Fruit fly (Drosophila melanogaster) whole organism, prepupa: ENCODE data around the gene CG13692.

Experiments
- CG10669 ChIP-seq: fragments of 200-800 bp; sonication (Bioruptor generic); optimal IDR thresholded peaks from 3 replicates; lab custom pipeline; 2018; ENCODE audit warnings: missing biosample characterization, mild to moderate bottlenecking, missing genetic modification characterization, moderate library complexity
- CG11294 ChIP-seq: fragments of 200-800 bp; sonication (Bioruptor generic); IDR thresholded peaks from 2 replicates; pipeline ENCODE4 v1.3.6; 2022; ENCODE audit warnings: missing biosample characterization, missing genetic modification characterization
- CG11762 ChIP-seq: fragments of 200-800 bp; sonication (Bioruptor generic); optimal IDR thresholded peaks from 3 replicates; lab custom pipeline; 2016; ENCODE audit warnings: missing biosample characterization, missing genetic modification characterization; ENCODE audit not compliant: insufficient read depth
- CG11902 ChIP-seq: fragments of 200-800 bp; sonication (Bioruptor generic); optimal IDR thresholded peaks from 3 replicates; lab custom pipeline; 2016; ENCODE audit warnings: missing biosample characterization, missing genetic modification characterization
- CG15336 ChIP-seq: fragments of 200-800 bp; sonication (Bioruptor generic); IDR thresholded peaks from 2 replicates; pipeline ENCODE4 v1.3.6; 2022; ENCODE audit warnings: missing biosample characterization, missing genetic modification characterization
- CG1621 ChIP-seq: fragments of 200-800 bp; sonication (Bioruptor generic); optimal IDR thresholded peaks from 3 replicates; lab custom pipeline; 2018; ENCODE audit warnings: missing biosample characterization, mild to moderate bottlenecking, missing genetic modification characterization
- CG16779 ChIP-seq: fragments of 200-800 bp; sonication (Bioruptor generic); optimal IDR thresholded peaks from 3 replicates; lab custom pipeline; 2017; ENCODE audit warnings: missing biosample characterization, mild to moderate bottlenecking, missing genetic modification characterization
- CG34406 ChIP-seq: fragments of 200-800 bp; sonication (Bioruptor generic); optimal IDR thresholded peaks from 3 replicates; lab custom pipeline; 2016; ENCODE audit warnings: missing biosample characterization, missing genetic modification characterization
- CG3919 ChIP-seq: fragments of 200-800 bp; sonication (Bioruptor generic); optimal IDR thresholded peaks from 3 replicates; lab custom pipeline; 2016; ENCODE audit warnings: missing biosample characterization, missing genetic modification characterization
- CG4318 ChIP-seq: fragments of 200-800 bp; sonication (Bioruptor generic); optimal IDR thresholded peaks from 3 replicates; lab custom pipeline; 2017; ENCODE audit warnings: missing biosample characterization, mild to moderate bottlenecking, missing genetic modification characterization
- CG6276 ChIP-seq: fragments of 200-800 bp; sonication (Bioruptor generic); optimal IDR thresholded peaks from 2 replicates; lab custom pipeline; 2017; ENCODE audit warnings: missing biosample characterization, mild to moderate bottlenecking, missing genetic modification characterization
- CG6808 ChIP-seq: fragments of 200-800 bp; sonication (Bioruptor generic); optimal IDR thresholded peaks from 3 replicates; lab custom pipeline; 2017; ENCODE audit warnings: missing biosample characterization, missing genetic modification characterization, mild to moderate bottlenecking, moderate library complexity, missing genetic modification reagents
- CG6854 ChIP-seq: fragments of 200-800 bp; sonication (Bioruptor generic); optimal IDR thresholded peaks from 2 replicates; lab custom pipeline; 2017; ENCODE audit warnings: missing biosample characterization, mild to moderate bottlenecking, missing genetic modification characterization
- CG8632 ChIP-seq: fragments of 200-800 bp; sonication (Bioruptor generic); optimal IDR thresholded peaks from 3 replicates; lab custom pipeline; 2016; ENCODE audit warnings: missing biosample characterization, missing genetic modification characterization
- CG9139 ChIP-seq: fragments of 200-800 bp; sonication (Bioruptor generic); optimal IDR thresholded peaks from 3 replicates; lab custom pipeline; 2017; ENCODE audit warnings: missing biosample characterization, mild to moderate bottlenecking, missing genetic modification characterization
- Eip75B ChIP-seq: fragments of 200-800 bp; sonication (Bioruptor generic); optimal IDR thresholded peaks from 3 replicates; lab custom pipeline; 2016; ENCODE audit warnings: missing biosample characterization, missing genetic modification characterization
- Ets21C ChIP-seq: fragments of 200-800 bp; sonication (Bioruptor generic); optimal IDR thresholded peaks from 3 replicates; lab custom pipeline; 2016; ENCODE audit warnings: missing biosample characterization, missing genetic modification characterization
- Ets96B ChIP-seq: fragments of 200-800 bp; optimal IDR thresholded peaks from 2 replicates; lab custom pipeline; 2019; ENCODE audit warnings: missing biosample characterization, mild to moderate bottlenecking, missing genetic modification characterization, moderate library complexity
- Hr38 ChIP-seq: sonication (Bioruptor generic); optimal IDR thresholded peaks from 2 replicates; lab custom pipeline; 2016; ENCODE audit warnings: missing biosample characterization, missing genetic modification characterization
- Lpt ChIP-seq: fragments of 200-800 bp; sonication (Bioruptor generic); optimal IDR thresholded peaks from 3 replicates; lab custom pipeline; 2016; ENCODE audit warnings: missing biosample characterization, missing genetic modification characterization
- Met ChIP-seq: fragments of 200-800 bp; sonication (Bioruptor generic); optimal IDR thresholded peaks from 3 replicates; lab custom pipeline; 2016; ENCODE audit warnings: missing biosample characterization, missing genetic modification characterization
- Smox ChIP-seq: fragments of 200-800 bp; sonication (Bioruptor generic); optimal IDR thresholded peaks from 3 replicates; lab custom pipeline; 2016; ENCODE audit warnings: missing biosample characterization, missing genetic modification characterization
- Sox102F ChIP-seq: fragments of 200-800 bp; sonication (Bioruptor generic); optimal IDR thresholded peaks from 2 replicates; lab custom pipeline; 2016; ENCODE audit warnings: missing biosample characterization, mild to moderate bottlenecking, missing genetic modification characterization
- achi ChIP-seq: fragments of 200-800 bp; sonication (Bioruptor generic); optimal IDR thresholded peaks from 3 replicates; lab custom pipeline; 2016; ENCODE audit warnings: missing biosample characterization, missing genetic modification characterization
- dac ChIP-seq: fragments of 200-800 bp; sonication (Bioruptor generic); optimal IDR thresholded peaks from 2 replicates; lab custom pipeline; 2017; ENCODE audit warnings: missing biosample characterization, mild to moderate bottlenecking, missing genetic modification characterization
- eg ChIP-seq: fragments of 200-800 bp; sonication (Bioruptor generic); IDR thresholded peaks from 3 replicates; pipeline ENCODE4 v1.3.6; 2022; ENCODE audit warnings: missing biosample characterization, missing genetic modification characterization
- fkh ChIP-seq: fragments of 200-800 bp; sonication (Bioruptor generic); optimal IDR thresholded peaks from 3 replicates; lab custom pipeline; 2017; ENCODE audit warnings: missing biosample characterization, mild to moderate bottlenecking, missing genetic modification characterization, moderate library complexity
- spab ChIP-seq: fragments of 200-800 bp; sonication (Bioruptor generic); optimal IDR thresholded peaks from 2 replicates; lab custom pipeline; 2017; ENCODE audit warnings: missing biosample characterization, mild to moderate bottlenecking, missing genetic modification characterization, missing genetic modification reagents

CG13692 gene

dm6 chr2L:471021-471479, 49.5 kb downstream of the CG13692 start (continued):
- peak; percentile 79 for TF ChIP-seq eg (GFP tag; lab: Robert Waterston, UW)
- peak; percentile 47 for TF ChIP-seq achi (GFP tag; lab: Kevin White, UChicago)
- no peak for TF ChIP-seq CG1621
- TF ChIP-seq CG3919 (GFP tag; lab: Kevin White, UChicago) = peak; percentile 43
- TF ChIP-seq CG11294 (GFP tag; lab: Robert Waterston, UW) = no peak; the same call in 1 of the 2 replicates
- no peak for TF ChIP-seq CG6808
- peak; percentile 7 for TF ChIP-seq CG4318 (GFP tag; lab: Kevin White, UChicago)
- TF ChIP-seq Hr38 = no peak
- TF ChIP-seq Lpt (GFP tag; lab: Kevin White, UChicago) = peak; percentile 31
- TF ChIP-seq CG8632 (GFP tag; lab: Kevin White, UChicago) = peak; percentile 51
- TF ChIP-seq Ets21C (GFP tag; lab: Kevin White, UChicago) = no peak
- peak; percentile 46 for TF ChIP-seq Met
- TF ChIP-seq CG9139 (GFP tag; lab: Kevin White, UChicago) = peak; percentile 2
- TF ChIP-seq CG6854 = no peak
- TF ChIP-seq Smox (GFP tag; lab: Kevin White, UChicago) = peak; percentile 48
- peak; percentile 45 for TF ChIP-seq CG10669 (GFP tag; lab: Kevin White, UChicago)
- TF ChIP-seq CG16779 (tag; lab: Kevin White, UChicago) = peak; percentile 54
- TF ChIP-seq Ets96B (tag; lab: Kevin White, UChicago) = peak; percentile 59
- peak; percentile 25 for TF ChIP-seq Sox102F (GFP tag; lab: Kevin White, UChicago)
- peak; percentile 65 for TF ChIP-seq CG6276 (GFP tag; lab: Kevin White, UChicago)
- TF ChIP-seq spab (GFP tag; lab: Kevin White, UChicago) = no peak
- TF ChIP-seq dac (GFP tag; lab: Kevin White, UChicago) = no peak
- TF ChIP-seq CG34406 = peak; percentile 35
- TF ChIP-seq Eip75B = peak; percentile 11
- no peak for TF ChIP-seq CG15336
- TF ChIP-seq CG11902 = no peak
- TF ChIP-seq fkh (GFP tag; lab: Kevin White, UChicago) = no peak
- TF ChIP-seq CG11762 (GFP tag; lab: Kevin White, UChicago) = peak; percentile 49
